Worm (Caenorhabditis elegans): Measurements from ENCODE around the gene phat-7.

The phat-7 gene

ce11 chrV:4055025-4055424 lies 8.8 kb downstream of the phat-7 start, which contains the start of gene djr-1.2:
Gene djr-1.2, minus strand, starts transcription at chrV:4055125.
- TF ChIP-seq flt-1 (GFP tag; IDR thresholded peaks at IDR 0.05), result no peak
- no peak for TF ChIP-seq T22C8.4 (GFP tag; IDR thresholded peaks at IDR 0.05)

DNA sequence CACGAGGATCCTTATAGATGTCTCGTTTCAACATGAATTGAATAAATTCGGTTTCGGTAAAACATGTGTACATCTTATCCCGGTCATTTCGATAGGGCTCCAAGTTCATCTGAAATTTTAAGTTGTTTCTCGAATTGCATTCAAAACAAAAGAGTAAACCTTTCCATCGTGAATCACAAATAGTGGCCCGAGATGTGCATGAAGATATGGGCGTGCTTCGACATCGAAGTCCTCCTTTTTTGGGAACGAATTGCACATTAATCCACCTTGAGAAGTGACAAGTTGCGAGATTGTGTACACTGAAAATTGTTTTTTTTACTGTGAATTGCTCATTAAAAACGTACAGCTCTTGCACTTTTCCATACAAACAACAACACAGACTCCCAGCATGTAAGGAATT lies 10.0 kb downstream of the phat-7 start:
- TF ChIP-seq ztf-29 (GFP tag; IDR thresholded peaks at IDR 0.05) (no peak), tab-1 (GFP tag; IDR thresholded peaks at IDR 0.05) (no peak), klf-2 (GFP tag; conservative IDR thresholded peaks at IDR 0.05) (no peak), med-1 (GFP tag; optimal IDR thresholded peaks at IDR 0.05; ENCODE audit: insufficient read depth) (no peak), ztf-23 (GFP tag; IDR thresholded peaks at IDR 0.05) (no peak), cog-1 (tag; optimal IDR thresholded peaks at IDR 0.05) (no peak), ref-1 (GFP tag; conservative IDR thresholded peaks at IDR 0.05) (no peak), flt-1 (GFP tag; IDR thresholded peaks at IDR 0.05) (no peak), T22C8.4 (GFP tag; IDR thresholded peaks at IDR 0.05) (no peak)

DNA sequence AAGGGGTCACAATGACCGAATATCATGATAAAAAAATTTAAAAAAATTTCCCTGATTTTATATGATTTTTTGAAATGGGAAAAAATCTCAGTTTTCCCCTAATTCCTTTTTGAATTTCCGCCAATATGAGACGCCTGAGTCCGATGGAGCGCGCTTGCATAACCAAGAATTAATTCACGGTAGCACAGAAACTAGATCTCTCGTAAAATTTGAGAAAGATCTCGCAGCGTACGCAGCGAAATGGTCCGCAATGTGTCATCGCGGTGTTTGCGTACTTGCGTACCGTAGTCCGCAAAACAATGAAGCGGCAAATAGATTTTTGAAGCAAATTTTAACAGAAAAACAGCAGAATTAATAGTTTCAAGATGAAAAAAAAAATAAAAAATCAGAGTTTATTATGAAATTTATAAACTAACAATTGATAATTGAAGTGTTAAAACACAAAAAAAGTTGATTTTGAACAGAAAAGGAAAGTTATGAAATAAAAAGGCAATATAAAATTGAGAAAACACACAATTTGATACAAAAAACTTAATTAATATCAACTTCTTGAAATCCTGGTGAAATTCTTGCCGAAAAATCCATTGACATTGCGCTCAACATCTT lies 17.4 kb downstream of the phat-7 start:
- TF ChIP-seq flt-1 (GFP tag; IDR thresholded peaks at IDR 0.05), result 0 out of 2 replicates have a peak, but pooled peaks have one; percentile 38

DNA sequence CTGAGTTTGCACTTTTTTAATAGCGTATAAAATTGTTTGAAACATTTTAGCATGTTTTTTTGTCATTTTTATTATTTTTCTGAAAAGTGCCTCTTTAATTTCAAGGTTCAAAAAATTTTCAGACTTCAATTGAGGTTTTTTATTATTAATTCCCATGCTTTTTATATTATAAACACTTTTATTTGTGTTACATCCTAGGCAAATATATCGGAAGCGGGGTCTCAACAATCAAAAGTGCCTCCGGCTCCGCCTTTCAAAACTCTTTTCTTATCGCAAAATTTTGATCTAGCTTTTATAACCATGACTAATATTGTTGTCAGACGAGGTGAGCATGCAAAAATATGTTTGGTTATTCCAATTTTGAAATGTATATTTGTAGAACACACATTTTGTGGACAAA lies 27.2 kb downstream of the phat-7 start, which contains the start of gene otpl-2:
Gene otpl-2, plus strand, starts transcription at position 301 of the 400 bp plus-strand sequence.
- TF ChIP-seq cog-1 (tag; optimal IDR thresholded peaks at IDR 0.05) (no peak), ztf-29 (GFP tag; IDR thresholded peaks at IDR 0.05) (no peak), T22C8.4 (GFP tag; IDR thresholded peaks at IDR 0.05) (no peak), ref-1 (GFP tag; conservative IDR thresholded peaks at IDR 0.05) (no peak), tab-1 (GFP tag; IDR thresholded peaks at IDR 0.05) (no peak), ztf-23 (GFP tag; IDR thresholded peaks at IDR 0.05) (no peak), med-1 (GFP tag; optimal IDR thresholded peaks at IDR 0.05; ENCODE audit: insufficient read depth) (no peak), klf-2 (GFP tag; conservative IDR thresholded peaks at IDR 0.05) (no peak), flt-1 (GFP tag; IDR thresholded peaks at IDR 0.05) (no peak)

DNA sequence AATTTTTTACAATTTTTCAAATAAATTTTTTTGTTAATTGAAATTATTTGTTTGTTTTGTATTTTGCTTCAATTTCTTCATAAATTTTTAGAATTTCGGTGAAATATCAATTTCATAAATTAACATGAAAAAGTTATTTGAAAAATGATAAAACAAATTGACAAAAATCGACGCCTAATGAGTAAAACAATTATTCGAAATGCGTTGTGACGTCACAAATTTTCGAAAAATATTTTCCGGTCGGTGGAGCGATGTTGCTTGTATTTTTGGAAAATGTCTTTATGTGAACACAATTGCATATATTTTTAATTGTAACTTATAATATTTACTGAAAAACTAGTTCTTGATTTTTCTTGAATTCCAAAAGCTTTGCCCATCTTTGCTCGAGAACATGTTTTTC lies 34.3 kb downstream of the phat-7 start:
- TF ChIP-seq ref-1 (GFP tag; conservative IDR thresholded peaks at IDR 0.05), result no peak
- no peak for TF ChIP-seq flt-1 (GFP tag; IDR thresholded peaks at IDR 0.05)
- TF ChIP-seq klf-2 (GFP tag; conservative IDR thresholded peaks at IDR 0.05), result no peak
- no peak for TF ChIP-seq T22C8.4 (GFP tag; IDR thresholded peaks at IDR 0.05)
- no peak for TF ChIP-seq ztf-29 (GFP tag; IDR thresholded peaks at IDR 0.05)
- no peak for TF ChIP-seq cog-1 (tag; optimal IDR thresholded peaks at IDR 0.05)
- no peak for TF ChIP-seq ztf-23 (GFP tag; IDR thresholded peaks at IDR 0.05)
- no peak for TF ChIP-seq med-1 (GFP tag; optimal IDR thresholded peaks at IDR 0.05; ENCODE audit: insufficient read depth)
- no peak for TF ChIP-seq tab-1 (GFP tag; IDR thresholded peaks at IDR 0.05)

DNA sequence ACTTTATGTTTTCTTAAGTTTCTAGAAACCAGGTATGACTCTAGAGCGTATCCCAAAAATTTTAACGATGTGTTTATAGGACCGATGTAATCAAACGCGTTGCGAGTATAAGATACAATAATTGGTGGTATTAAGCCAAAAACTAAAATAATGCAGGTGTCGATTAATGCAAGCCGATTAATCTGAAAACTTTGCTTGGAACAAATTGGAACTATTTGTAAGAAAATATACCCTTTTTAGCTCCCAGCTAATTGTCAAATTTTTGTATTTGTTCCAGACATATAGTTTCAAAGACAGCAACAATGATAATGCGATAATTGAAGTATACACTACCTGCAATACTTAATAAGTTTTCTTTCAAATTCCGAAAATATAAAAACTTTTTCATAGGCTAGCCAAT lies 35.1 kb downstream of the phat-7 start, which contains the start of gene srh-211:
Gene srh-211, minus strand, starts transcription at position 101 of the 400 bp plus-strand sequence.
- TF ChIP-seq ztf-23 (GFP tag; IDR thresholded peaks at IDR 0.05) (no peak), tab-1 (GFP tag; IDR thresholded peaks at IDR 0.05) (no peak), cog-1 (tag; optimal IDR thresholded peaks at IDR 0.05) (no peak), T22C8.4 (GFP tag; IDR thresholded peaks at IDR 0.05) (no peak), klf-2 (GFP tag; conservative IDR thresholded peaks at IDR 0.05) (no peak), ref-1 (GFP tag; conservative IDR thresholded peaks at IDR 0.05) (no peak), med-1 (GFP tag; optimal IDR thresholded peaks at IDR 0.05; ENCODE audit: insufficient read depth) (no peak), flt-1 (GFP tag; IDR thresholded peaks at IDR 0.05) (no peak), ztf-29 (GFP tag; IDR thresholded peaks at IDR 0.05) (no peak)

- TF ChIP-seq med-1 (GFP tag; optimal IDR thresholded peaks at IDR 0.05; ENCODE audit: insufficient read depth), result no peak
- TF ChIP-seq klf-2 (GFP tag; conservative IDR thresholded peaks at IDR 0.05), result no peak
- no peak for TF ChIP-seq ztf-29 (GFP tag; IDR thresholded peaks at IDR 0.05)
- no peak for TF ChIP-seq T22C8.4 (GFP tag; IDR thresholded peaks at IDR 0.05)
- no peak for TF ChIP-seq cog-1 (tag; optimal IDR thresholded peaks at IDR 0.05)
- no peak for TF ChIP-seq ref-1 (GFP tag; conservative IDR thresholded peaks at IDR 0.05)
- TF ChIP-seq ztf-23 (GFP tag; IDR thresholded peaks at IDR 0.05), result no peak
- TF ChIP-seq flt-1 (GFP tag; IDR thresholded peaks at IDR 0.05), result no peak
- TF ChIP-seq tab-1 (GFP tag; IDR thresholded peaks at IDR 0.05), result no peak
Observed at ce11 chrV:4082952-4083351, 36.7 kb downstream of the phat-7 start, which contains the start of gene F38H12.5. Gene F38H12.5, minus strand, starts transcription at chrV:4083052.

- no peak for TF ChIP-seq ref-1 (GFP tag; conservative IDR thresholded peaks at IDR 0.05)
- TF ChIP-seq cog-1 (tag; optimal IDR thresholded peaks at IDR 0.05), result no peak
- no peak for TF ChIP-seq T22C8.4 (GFP tag; IDR thresholded peaks at IDR 0.05)
- no peak for TF ChIP-seq tab-1 (GFP tag; IDR thresholded peaks at IDR 0.05)
- TF ChIP-seq ztf-29 (GFP tag; IDR thresholded peaks at IDR 0.05), result no peak
- TF ChIP-seq klf-2 (GFP tag; conservative IDR thresholded peaks at IDR 0.05), result no peak
- no peak for TF ChIP-seq ztf-23 (GFP tag; IDR thresholded peaks at IDR 0.05)
- TF ChIP-seq med-1 (GFP tag; optimal IDR thresholded peaks at IDR 0.05; ENCODE audit: insufficient read depth), result no peak
- no peak for TF ChIP-seq flt-1 (GFP tag; IDR thresholded peaks at IDR 0.05)
Observed at ce11 chrV:4094740-4095139, 48.5 kb downstream of the phat-7 start, which contains the start of gene nhr-181. Gene nhr-181, plus strand, starts transcription at chrV:4095040.

All from whole organism, midembryonic.